Worm (Caenorhabditis elegans) whole organism, L4/young adult: ENCODE data around the gene F19B2.6.

ENCODE experiments used
- W03F9.2 ChIP-seq: fragments of 150-350 bp; optimal IDR thresholded peaks from 2 replicates; lab custom pipeline; 2014; ENCODE audit warnings: missing biosample characterization, missing genetic modification characterization
- him-1 ChIP-seq: sonication (generic microtip); optimal IDR thresholded peaks from 2 replicates; lab custom pipeline; 2016; ENCODE audit warnings: missing genotype, missing genetic modification reagents, missing genetic modification characterization, missing compliant biosample characterization

- TF ChIP-seq him-1 (tag; lab: Kevin White, UChicago) = no peak
- TF ChIP-seq W03F9.2 = no peak
Observed at ce11 chrV:20151432-20151831, 6.9 kb upstream of the F19B2.6 start, which contains the start of gene F19B2.7.
